Worm (Caenorhabditis elegans) whole organism, early embryonic: ENCODE data around the gene cul-4.

Experiments
- B0310.2 ChIP-seq: sonication (generic microtip); optimal IDR thresholded peaks from 2 replicates; lab custom pipeline; 2016; ENCODE audit warnings: mild to moderate bottlenecking, missing genetic modification characterization, missing compliant biosample characterization
- F13C5.2 ChIP-seq: sonication (generic microtip); optimal IDR thresholded peaks from 2 replicates; lab custom pipeline; 2017; ENCODE audit warnings: mild to moderate bottlenecking, missing genetic modification characterization, inconsistent platforms, missing compliant biosample characterization
- ama-1 ChIP-seq: fragments of 150-350 bp; optimal IDR thresholded peaks from 2 replicates; lab custom pipeline; 2014
- ceh-13 ChIP-seq: fragments of 200-800 bp; sonication (Bioruptor generic); optimal IDR thresholded peaks from 2 replicates; lab custom pipeline; 2018; ENCODE audit warnings: mild to moderate bottlenecking, missing genetic modification characterization, missing compliant biosample characterization
- ceh-36 ChIP-seq: sonication (generic microtip); optimal IDR thresholded peaks from 2 replicates; lab custom pipeline; 2016; ENCODE audit warnings: missing genetic modification characterization, inconsistent platforms, missing compliant biosample characterization
- ets-7 ChIP-seq: sonication (generic microtip); optimal IDR thresholded peaks from 2 replicates; lab custom pipeline; 2016; ENCODE audit warnings: missing genotype, missing genetic modification characterization, missing compliant biosample characterization
- flt-1 ChIP-seq: fragments of 200-800 bp; sonication (Bioruptor generic); IDR thresholded peaks from 2 replicates; pipeline ENCODE4 v1.3.6; 2022; ENCODE audit warnings: missing genetic modification characterization, missing compliant biosample characterization
- hnd-1 ChIP-seq: sonication (generic microtip); optimal IDR thresholded peaks from 2 replicates; lab custom pipeline; 2016; ENCODE audit warnings: missing genetic modification characterization, missing compliant biosample characterization
- pes-1 ChIP-seq: fragments of 200-800 bp; sonication (Bioruptor generic); IDR thresholded peaks from 2 replicates; pipeline ENCODE4 v1.3.6; 2022; ENCODE audit warnings: missing genetic modification reagents, missing genetic modification characterization, missing compliant biosample characterization
- tbx-11 ChIP-seq: fragments of 200-800 bp; sonication (Bioruptor generic); IDR thresholded peaks from 2 replicates; pipeline ENCODE4 v1.3.6; 2022; ENCODE audit warnings: missing genetic modification characterization, missing compliant biosample characterization
- tbx-37 ChIP-seq: fragments of 200-800 bp; sonication (Bioruptor generic); conservative IDR thresholded peaks from 2 replicates; pipeline ENCODE4 v1.3.6; 2022; ENCODE audit warnings: missing genetic modification reagents, missing genetic modification characterization, missing compliant biosample characterization

DNA sequence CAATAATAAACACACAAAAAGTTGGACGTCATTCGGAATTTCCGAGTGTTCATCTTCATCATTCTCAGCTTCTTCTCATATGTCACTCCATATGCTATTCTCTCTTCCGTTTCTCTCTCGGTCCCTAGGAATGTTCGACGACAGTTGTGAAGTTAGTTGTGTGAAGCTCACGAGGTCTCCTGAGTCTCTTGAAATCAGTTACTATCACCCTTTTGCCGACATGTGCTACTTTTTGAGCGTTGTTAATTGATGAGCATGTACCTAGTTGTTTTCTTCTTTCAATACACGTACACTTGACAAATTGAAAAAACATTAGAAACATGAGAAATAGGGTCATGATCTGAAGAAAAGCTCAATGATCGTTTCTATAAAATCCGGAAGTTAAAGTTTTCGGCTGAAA, 21.4 kb downstream of the cul-4 start:
- TF ChIP-seq pes-1 (GFP tag; lab: Robert Waterston, UW) (no peak), ets-7 (tag; lab: Kevin White, UChicago) (no peak), ama-1 (no peak), B0310.2 (tag; lab: Kevin White, UChicago) (no peak), flt-1 (GFP tag; lab: Robert Waterston, UW) (no peak), F13C5.2 (tag; lab: Kevin White, UChicago) (no peak), ceh-13 (GFP tag; lab: Kevin White, UChicago) (no peak), tbx-11 (GFP tag; lab: Robert Waterston, UW) (no peak), hnd-1 (tag; lab: Kevin White, UChicago) (no peak), tbx-37 (no peak), ceh-36 (no peak)
